Fruit fly (Drosophila melanogaster): ENCODE results near the gene Vps2.

dm6 chr3R:26012288-26012687 lies 40.3 kb upstream of the Vps2 start:
- TF ChIP-seq CG8478 (optimal IDR thresholded peaks at IDR 0.05) (no peak), Dll (optimal IDR thresholded peaks at IDR 0.05) (no peak), usp (GFP tag; optimal IDR thresholded peaks at IDR 0.05) (no peak), pan (optimal IDR thresholded peaks at IDR 0.05) (no peak), psq (optimal IDR thresholded peaks at IDR 0.05) (no peak)
